Fruit fly (Drosophila melanogaster): ENCODE data around the gene Top2.

Gene Top2

DNA sequence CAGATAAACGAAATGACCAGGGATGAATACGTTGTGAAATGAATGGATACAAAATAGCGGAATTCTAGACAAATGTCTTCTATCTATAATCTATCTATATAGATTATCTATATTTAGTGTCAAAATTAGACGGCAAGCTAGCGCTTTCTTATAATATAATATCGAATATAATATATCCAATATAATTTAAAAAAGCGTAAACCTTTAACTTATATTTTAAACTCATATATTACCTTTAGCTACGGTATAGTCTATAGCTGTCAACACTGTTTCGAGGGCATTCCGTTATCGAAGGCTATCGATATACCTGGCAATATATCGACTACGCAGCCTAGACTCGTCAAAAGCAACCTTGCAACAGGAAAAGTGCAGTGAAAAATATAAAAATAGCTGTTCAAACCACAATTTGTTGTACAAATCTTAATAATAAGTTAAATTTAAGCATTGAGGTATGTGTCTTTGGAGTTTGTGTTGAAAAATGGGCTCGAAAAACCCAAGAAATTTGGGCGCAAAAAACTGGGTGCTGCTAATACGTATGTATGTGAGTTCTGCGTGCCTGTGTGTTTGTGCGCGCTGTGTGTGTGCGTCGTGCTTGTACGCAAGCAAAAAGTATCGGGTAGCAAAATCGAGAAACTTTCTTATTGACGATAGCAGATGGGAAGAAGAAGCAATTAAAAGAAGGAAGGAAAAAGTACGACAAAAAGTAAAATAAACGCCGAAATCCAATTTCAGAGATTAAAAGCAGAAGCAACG is 39.8 kb upstream of the Top2 start, which contains the start of the genes swm and Ctu2 (continued):
- no peak for TF ChIP-seq CG5180 (GFP tag; optimal IDR thresholded peaks at IDR 0.05)
- peak; percentile 51 for TF ChIP-seq Aef1 (GFP tag; IDR thresholded peaks at IDR 0.05)
- peak; percentile 24 for TF ChIP-seq HmgD (GFP tag; optimal IDR thresholded peaks at IDR 0.05)
- TF ChIP-seq CG18619 (GFP tag; optimal IDR thresholded peaks at IDR 0.05), result peak; percentile 60
- TF ChIP-seq CG7839 (tag; optimal IDR thresholded peaks at IDR 0.05), result peak; percentile 77
- peak; percentile 22; the same call in 2 of the 3 replicates for TF ChIP-seq B-H1 (GFP tag; IDR thresholded peaks at IDR 0.05)
- TF ChIP-seq CG17385 (GFP tag; optimal IDR thresholded peaks at IDR 0.05), result peak; percentile 94
- TF ChIP-seq CG15696 (tag; optimal IDR thresholded peaks at IDR 0.05), result peak; percentile 80
- peak; percentile 63 for TF ChIP-seq bcd (GFP tag; optimal IDR thresholded peaks at IDR 0.05)
- 0 out of 4 replicates have a peak, but pooled peaks have one; percentile 80 for TF ChIP-seq chinmo (GFP tag; IDR thresholded peaks at IDR 0.05; ENCODE audit: partially characterized antibody)
- peak; percentile 19 for TF ChIP-seq kah (GFP tag; optimal IDR thresholded peaks at IDR 0.05)
- TF ChIP-seq CG32767 (GFP tag; IDR thresholded peaks at IDR 0.05), result 0 out of 2 replicates have a peak, but pooled peaks have one; percentile 26
- no peak for TF ChIP-seq luna (GFP tag; optimal IDR thresholded peaks at IDR 0.05)
- TF ChIP-seq CG12236 (GFP tag; optimal IDR thresholded peaks at IDR 0.05), result no peak
- peak; percentile 67 for TF ChIP-seq amos (GFP tag; IDR thresholded peaks at IDR 0.05; ENCODE audit: partially characterized antibody)
- TF ChIP-seq Usf (GFP tag; optimal IDR thresholded peaks at IDR 0.05), result peak; percentile 13
- peak; percentile 16 for TF ChIP-seq CG9797 (GFP tag; optimal IDR thresholded peaks at IDR 0.05)
- TF ChIP-seq CG9876 (GFP tag; optimal IDR thresholded peaks at IDR 0.05), result no peak
- TF ChIP-seq CG15269 (tag; optimal IDR thresholded peaks at IDR 0.05), result peak; percentile 78
- TF ChIP-seq tgo (GFP tag; IDR thresholded peaks at IDR 0.05), result peak; percentile 42; the same call in 2 of the 3 replicates
- TF ChIP-seq CG7987 (GFP tag; optimal IDR thresholded peaks at IDR 0.05), result no peak
- peak; percentile 66 for TF ChIP-seq sens (GFP tag)
- TF ChIP-seq exex (tag; optimal IDR thresholded peaks at IDR 0.05), result peak; percentile 50
- TF ChIP-seq Fer3 (tag; optimal IDR thresholded peaks at IDR 0.05), result peak; percentile 82
- no peak for TF ChIP-seq zf30C (GFP tag; optimal IDR thresholded peaks at IDR 0.05)
- peak; percentile 52; the same call in 1 of the 2 replicates for TF ChIP-seq Oaz (GFP tag; IDR thresholded peaks at IDR 0.05)
- peak; percentile 1 to 71 for TF ChIP-seq dpn (GFP tag; optimal IDR thresholded peaks at IDR 0.05)
- TF ChIP-seq slou (GFP tag; optimal IDR thresholded peaks at IDR 0.05), result peak; percentile 34
- peak; percentile 82 for TF ChIP-seq CG14710 (tag; optimal IDR thresholded peaks at IDR 0.05)
- peak; percentile 81 for TF ChIP-seq BEAF-32 (GFP tag; optimal IDR thresholded peaks at IDR 0.05)
- peak; percentile 83 for TF ChIP-seq grau (tag; optimal IDR thresholded peaks at IDR 0.05)
- no peak for TF ChIP-seq dan (GFP tag; IDR thresholded peaks at IDR 0.05)
- TF ChIP-seq sna (GFP tag; IDR thresholded peaks at IDR 0.05; ENCODE audit: partially characterized antibody), result peak; percentile 67; the same call in 1 of the 2 replicates
- TF ChIP-seq Lim3 (GFP tag; IDR thresholded peaks at IDR 0.05), result no peak
- TF ChIP-seq ssp (GFP tag; IDR thresholded peaks at IDR 0.05), result 0 out of 2 replicates have a peak, but pooled peaks have one; percentile 12
- peak; percentile 89 for TF ChIP-seq CoRest (tag; optimal IDR thresholded peaks at IDR 0.05)
- TF ChIP-seq hb (GFP tag; IDR thresholded peaks at IDR 0.05; ENCODE audit: partially characterized antibody), result peak; percentile 62; the same call in 1 of the 3 replicates
- no peak for TF ChIP-seq bowl (GFP tag; IDR thresholded peaks at IDR 0.05)
- TF ChIP-seq CG11247 (GFP tag; IDR thresholded peaks at IDR 0.05), result no peak
- peak; percentile 3 for TF ChIP-seq CG3995 (GFP tag; optimal IDR thresholded peaks at IDR 0.05)
- peak; percentile 38 for TF ChIP-seq CG4820 (GFP tag; optimal IDR thresholded peaks at IDR 0.05)
- peak; percentile 66 for TF ChIP-seq CG3847 (GFP tag; IDR thresholded peaks at IDR 0.05)
- TF ChIP-seq CG10147 (GFP tag; optimal IDR thresholded peaks at IDR 0.05), result peak; percentile 51
- TF ChIP-seq C15 (GFP tag; IDR thresholded peaks at IDR 0.05), result 0 out of 3 replicates have a peak, but pooled peaks have one; percentile 7
- TF ChIP-seq unc-4 (GFP tag; IDR thresholded peaks at IDR 0.05; ENCODE audit: partially characterized antibody), result peak; percentile 67; the same call in 1 of the 2 replicates
- TF ChIP-seq lbe (GFP tag; optimal IDR thresholded peaks at IDR 0.05), result peak; percentile 27
- no peak for TF ChIP-seq CG7745 (tag; optimal IDR thresholded peaks at IDR 0.05)
- TF ChIP-seq ind (GFP tag; optimal IDR thresholded peaks at IDR 0.05), result peak; percentile 68

Data from whole organism, embryonic.